Fruit fly (Drosophila melanogaster) whole organism, prepupa: ENCODE measurements around the gene euc.

Experiments
- CG3032 ChIP-seq: fragments of 200-800 bp; optimal IDR thresholded peaks from 2 replicates; lab custom pipeline; 2019; ENCODE audit warnings: missing biosample characterization, mild to moderate bottlenecking, missing genetic modification characterization, moderate library complexity
- CG4318 ChIP-seq: fragments of 200-800 bp; sonication (Bioruptor generic); optimal IDR thresholded peaks from 3 replicates; lab custom pipeline; 2017; ENCODE audit warnings: missing biosample characterization, mild to moderate bottlenecking, missing genetic modification characterization
- CG6276 ChIP-seq: fragments of 200-800 bp; sonication (Bioruptor generic); optimal IDR thresholded peaks from 2 replicates; lab custom pipeline; 2017; ENCODE audit warnings: missing biosample characterization, mild to moderate bottlenecking, missing genetic modification characterization
- CG6792 ChIP-seq: fragments of 200-800 bp; sonication (Bioruptor generic); optimal IDR thresholded peaks from 3 replicates; lab custom pipeline; 2016; ENCODE audit warnings: missing biosample characterization, missing genetic modification characterization
- CG6854 ChIP-seq: fragments of 200-800 bp; sonication (Bioruptor generic); optimal IDR thresholded peaks from 2 replicates; lab custom pipeline; 2017; ENCODE audit warnings: missing biosample characterization, mild to moderate bottlenecking, missing genetic modification characterization
- Eip75B ChIP-seq: fragments of 200-800 bp; sonication (Bioruptor generic); optimal IDR thresholded peaks from 3 replicates; lab custom pipeline; 2016; ENCODE audit warnings: missing biosample characterization, missing genetic modification characterization
- Gug ChIP-seq: fragments of 200-800 bp; sonication (Bioruptor generic); IDR thresholded peaks from 2 replicates; pipeline ENCODE4 v1.3.6; 2022; ENCODE audit warnings: missing biosample characterization, missing genetic modification characterization
- cyc ChIP-seq: fragments of 200-800 bp; sonication (Bioruptor generic); optimal IDR thresholded peaks from 3 replicates; lab custom pipeline; 2016; ENCODE audit warnings: missing biosample characterization, missing genetic modification characterization
- dac ChIP-seq: fragments of 200-800 bp; sonication (Bioruptor generic); optimal IDR thresholded peaks from 2 replicates; lab custom pipeline; 2017; ENCODE audit warnings: missing biosample characterization, mild to moderate bottlenecking, missing genetic modification characterization
- net ChIP-seq: fragments of 200-800 bp; sonication (Bioruptor generic); optimal IDR thresholded peaks from 3 replicates; lab custom pipeline; 2016; ENCODE audit warnings: missing biosample characterization, missing genetic modification characterization

- TF ChIP-seq CG3032 (tag; lab: Kevin White, UChicago), result peak; percentile 71
- peak; percentile 80 for TF ChIP-seq Eip75B (GFP tag; lab: Kevin White, UChicago)
- no peak for TF ChIP-seq CG6854
- peak; percentile 38; the same call in 1 of the 2 replicates for TF ChIP-seq Gug (GFP tag; lab: Robert Waterston, UW)
- TF ChIP-seq cyc (GFP tag; lab: Kevin White, UChicago), result peak; percentile 66
- peak; percentile 68 for TF ChIP-seq CG6792
- no peak for TF ChIP-seq CG6276 (GFP tag; lab: Kevin White, UChicago)
- TF ChIP-seq CG4318 (GFP tag; lab: Kevin White, UChicago), result peak; percentile 9
- TF ChIP-seq dac (GFP tag; lab: Kevin White, UChicago), result no peak
- peak; percentile 38 for TF ChIP-seq net
Observed at dm6 chr3R:18990514-18990913, 11.9 kb upstream of the euc start.
